Worm (Caenorhabditis elegans) whole organism, L4/young adult: ENCODE results near the gene hrg-7.

Experiments
- W03F9.2 ChIP-seq: fragments of 150-350 bp; optimal IDR thresholded peaks from 2 replicates; lab custom pipeline; 2014; ENCODE audit warnings: missing biosample characterization, missing genetic modification characterization
- dao-5 ChIP-seq: sonication (generic microtip); optimal IDR thresholded peaks from 2 replicates; lab custom pipeline; 2016; ENCODE audit warnings: missing genotype, missing genetic modification characterization, moderate library complexity, missing compliant biosample characterization
- him-1 ChIP-seq: sonication (generic microtip); optimal IDR thresholded peaks from 2 replicates; lab custom pipeline; 2016; ENCODE audit warnings: missing genotype, missing genetic modification reagents, missing genetic modification characterization, missing compliant biosample characterization

hrg-7 gene

DNA sequence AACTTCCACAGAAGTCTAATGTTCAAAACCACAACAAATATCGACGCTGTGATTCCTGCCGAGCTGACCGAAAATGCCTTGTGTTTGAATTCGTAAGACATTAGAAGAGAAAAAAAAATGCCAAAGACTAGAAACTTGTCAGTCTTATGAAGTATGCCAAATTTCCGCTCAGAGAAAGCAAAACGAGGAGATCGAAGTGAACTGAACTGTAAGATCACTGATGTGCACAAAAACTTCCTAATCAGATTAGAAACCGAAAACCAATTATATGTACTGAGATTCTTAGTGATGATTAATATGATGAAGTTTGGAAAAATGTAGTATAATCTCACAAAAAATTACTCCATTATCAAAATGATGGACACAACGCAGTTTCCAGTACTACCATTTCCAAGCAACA is 46.6 kb downstream of the hrg-7 start, which contains the start of gene srbc-44:
Gene srbc-44, minus strand, starts transcription at position 101 of the 400 bp plus-strand sequence.
- no peak for TF ChIP-seq him-1 (tag; lab: Kevin White, UChicago)
- no peak for TF ChIP-seq W03F9.2 (tag; lab: Kevin White, UChicago)
- TF ChIP-seq dao-5 (tag; lab: Kevin White, UChicago): no peak

ce11 chrV:12790188-12790587 is 48.3 kb downstream of the hrg-7 start, which contains the start of gene srbc-43:
srbc-43 (minus strand) TSS chrV:12790518.
- no peak for TF ChIP-seq W03F9.2 (tag; lab: Kevin White, UChicago)
- TF ChIP-seq dao-5 (tag; lab: Kevin White, UChicago): no peak
- no peak for TF ChIP-seq him-1 (tag; lab: Kevin White, UChicago)

DNA sequence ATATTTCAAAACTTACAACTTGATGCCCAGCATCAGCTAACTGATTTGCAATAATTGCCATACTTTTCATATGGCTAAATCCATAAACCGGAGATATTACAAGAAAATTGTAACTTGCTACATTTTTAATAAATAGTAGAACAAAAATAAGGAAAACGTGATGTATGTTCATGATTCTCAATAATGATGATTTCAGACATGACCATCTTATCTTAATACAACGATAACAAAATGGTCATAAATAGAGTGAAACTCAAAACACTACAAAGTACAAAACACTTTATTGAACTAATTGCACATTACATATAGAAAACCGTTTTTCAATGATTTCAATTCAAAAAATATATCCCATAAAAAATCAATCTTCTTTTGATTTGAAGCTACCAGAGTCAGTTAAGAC is 50.9 kb downstream of the hrg-7 start, which contains the start of gene ugt-5:
Gene ugt-5, minus strand, starts transcription at position 214 of the 400 bp plus-strand sequence.
- no peak for TF ChIP-seq dao-5 (tag; lab: Kevin White, UChicago)
